Fruit fly (Drosophila melanogaster) Kc167 (cell line): ENCODE results near the gene CG2680.

Experiments used
- Myc ChIP-seq: fragments of >200 bp; optimal IDR thresholded peaks from 2 replicates; lab custom pipeline; 2017; ENCODE audit warnings: missing external identifiers
- Sin3A ChIP-seq: fragments of >200 bp; optimal IDR thresholded peaks from 2 replicates; lab custom pipeline; 2018; ENCODE audit warnings: missing external identifiers
- insv ChIP-seq: fragments of >200 bp; optimal IDR thresholded peaks from 3 replicates; lab custom pipeline; 2018; ENCODE audit warnings: missing external identifiers
- psq ChIP-seq: fragments of >200 bp; optimal IDR thresholded peaks from 2 replicates; lab custom pipeline; 2017; ENCODE audit warnings: missing external identifiers
- ttk ChIP-seq: sonication (Bioruptor generic); optimal IDR thresholded peaks from 2 replicates; lab custom pipeline; 2017; ENCODE audit warnings: missing external identifiers

DNA sequence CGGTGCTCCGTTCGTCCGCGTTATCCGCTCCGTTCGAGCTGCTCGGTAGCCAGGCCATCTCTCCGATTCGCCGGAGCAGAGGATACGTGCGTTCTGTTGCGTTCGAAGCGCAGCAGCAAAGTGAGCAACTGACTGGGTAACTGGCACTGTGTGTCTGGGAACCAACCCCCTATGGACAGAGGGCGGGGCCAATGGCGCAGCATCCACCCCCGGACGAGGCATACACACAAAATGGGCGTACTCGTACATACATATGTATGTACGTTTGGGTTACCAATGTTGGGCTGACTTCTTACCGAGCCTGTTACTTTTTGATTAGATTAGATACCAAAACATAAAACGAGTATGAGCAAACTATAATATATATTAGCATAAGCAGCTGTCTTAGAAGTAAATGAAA is 25.6 kb downstream of the CG2680 start, which contains the start of gene HLH3B:
- TF ChIP-seq Sin3A (lab: Kevin White, UChicago) (no peak), Myc (lab: Kevin White, UChicago) (no peak), insv (lab: Kevin White, UChicago) (no peak), psq (no peak), ttk (lab: Kevin White, UChicago) (no peak)
